Fruit fly (Drosophila melanogaster) whole organism, pupa: ENCODE data around the gene kay.
A peak's percentile ranks its signal among the peaks of the same experiment; 100 is the strongest.

Experiments
- CG10348 ChIP-seq: fragments of 200-800 bp; sonication (Bioruptor generic); IDR thresholded peaks from 2 replicates; pipeline ENCODE4 v1.3.6; 2022; ENCODE audit warnings: missing biosample characterization, missing genetic modification characterization
- CG12605 ChIP-seq: fragments of 200-800 bp; sonication (Bioruptor generic); IDR thresholded peaks from 2 replicates; pipeline ENCODE4 v1.3.6; 2022; ENCODE audit warnings: missing biosample characterization, missing genetic modification characterization
- CG13204 ChIP-seq: fragments of 200-800 bp; sonication (Bioruptor generic); optimal IDR thresholded peaks from 2 replicates; lab custom pipeline; 2018; ENCODE audit warnings: missing biosample characterization, mild to moderate bottlenecking, missing genetic modification characterization, moderate library complexity
- CG14655 ChIP-seq: fragments of 200-800 bp; sonication (Bioruptor generic); optimal IDR thresholded peaks from 3 replicates; lab custom pipeline; 2017; ENCODE audit warnings: mild to moderate bottlenecking, missing biosample characterization, missing genetic modification reagents, missing genetic modification characterization
- CG15710 ChIP-seq: fragments of 200-800 bp; sonication (Bioruptor generic); optimal IDR thresholded peaks from 2 replicates; lab custom pipeline; 2018; ENCODE audit warnings: missing biosample characterization, mild to moderate bottlenecking, missing genetic modification characterization, moderate library complexity
- CG17806 ChIP-seq: fragments of 200-800 bp; sonication (Bioruptor generic); optimal IDR thresholded peaks from 2 replicates; lab custom pipeline; 2018; ENCODE audit warnings: missing biosample characterization, mild to moderate bottlenecking, missing genetic modification characterization, moderate library complexity
- CG32121 ChIP-seq: fragments of 200-800 bp; sonication (Bioruptor generic); IDR thresholded peaks from 2 replicates; pipeline ENCODE4 v1.3.6; 2022; ENCODE audit warnings: missing biosample characterization, missing genetic modification characterization
- CG34367 ChIP-seq: fragments of 200-800 bp; sonication (Bioruptor generic); optimal IDR thresholded peaks from 2 replicates; lab custom pipeline; 2018; ENCODE audit warnings: missing biosample characterization, mild to moderate bottlenecking, missing genetic modification characterization
- CG4496 ChIP-seq: fragments of 200-800 bp; sonication (Bioruptor generic); IDR thresholded peaks from 3 replicates; pipeline ENCODE4 v1.3.6; 2022; ENCODE audit warnings: missing biosample characterization, missing genetic modification characterization
- CG8159 ChIP-seq: fragments of 200-800 bp; sonication (Bioruptor generic); optimal IDR thresholded peaks from 3 replicates; lab custom pipeline; 2018; ENCODE audit warnings: missing biosample characterization, mild to moderate bottlenecking, missing genetic modification characterization, moderate library complexity
- CG8301 ChIP-seq: fragments of 200-800 bp; sonication (Bioruptor generic); optimal IDR thresholded peaks from 2 replicates; lab custom pipeline; 2018; ENCODE audit warnings: missing biosample characterization, mild to moderate bottlenecking, missing genetic modification characterization
- CG9948 ChIP-seq: fragments of 200-800 bp; sonication (Bioruptor generic); optimal IDR thresholded peaks from 2 replicates; lab custom pipeline; 2018; ENCODE audit warnings: missing biosample characterization, mild to moderate bottlenecking, missing genetic modification characterization, moderate library complexity
- D1 ChIP-seq: fragments of 200-800 bp; sonication (Bioruptor generic); optimal IDR thresholded peaks from 2 replicates; lab custom pipeline; 2018; ENCODE audit warnings: missing biosample characterization, mild to moderate bottlenecking, missing genetic modification characterization, moderate library complexity
- EcR ChIP-seq: fragments of 200-800 bp; sonication (Bioruptor generic); optimal IDR thresholded peaks from 3 replicates; lab custom pipeline; 2019; ENCODE audit warnings: missing biosample characterization, missing genetic modification characterization, mild to moderate bottlenecking, moderate library complexity, missing genetic modification reagents
- Ets98B ChIP-seq: fragments of 200-800 bp; sonication (Bioruptor generic); IDR thresholded peaks from 2 replicates; pipeline ENCODE4 v1.3.6; 2022; ENCODE audit warnings: missing biosample characterization, missing genetic modification characterization
- Pif1A ChIP-seq: fragments of 200-800 bp; sonication (Bioruptor generic); optimal IDR thresholded peaks from 3 replicates; lab custom pipeline; 2016; ENCODE audit warnings: missing biosample characterization, missing genetic modification characterization
- Pif1B ChIP-seq: fragments of 200-800 bp; sonication (Bioruptor generic); optimal IDR thresholded peaks from 3 replicates; lab custom pipeline; 2016; ENCODE audit warnings: missing biosample characterization, missing genetic modification characterization
- Snoo ChIP-seq: fragments of 200-800 bp; sonication (Bioruptor generic); optimal IDR thresholded peaks from 3 replicates; lab custom pipeline; 2017; ENCODE audit warnings: missing biosample characterization, mild to moderate bottlenecking, missing genetic modification characterization, inconsistent platforms
- fd96Ca ChIP-seq: fragments of 200-800 bp; sonication (Bioruptor generic); IDR thresholded peaks from 3 replicates; pipeline ENCODE4 v1.3.6; 2022; ENCODE audit warnings: missing biosample characterization, missing genetic modification characterization
- gl ChIP-seq: fragments of 200-800 bp; sonication (Bioruptor generic); optimal IDR thresholded peaks from 2 replicates; lab custom pipeline; 2018; ENCODE audit warnings: missing biosample characterization, mild to moderate bottlenecking, missing genetic modification characterization
- rn ChIP-seq: fragments of 200-800 bp; sonication (Bioruptor generic); IDR thresholded peaks from 2 replicates; pipeline ENCODE4 v1.3.6; 2022; ENCODE audit warnings: missing biosample characterization, missing genetic modification characterization

kay gene

dm6 chr3R:29778985-29779298 is 13.1 kb downstream of the kay start:
- TF ChIP-seq Pif1B (GFP tag; lab: Kevin White, UChicago) = no peak
- no peak for TF ChIP-seq Snoo
- no peak for TF ChIP-seq gl
- TF ChIP-seq CG32121 (GFP tag; lab: Robert Waterston, UW) = no peak
- no peak for TF ChIP-seq CG10348 (GFP tag; lab: Robert Waterston, UW)
- no peak for TF ChIP-seq CG34367
- TF ChIP-seq CG9948 = no peak
- no peak for TF ChIP-seq fd96Ca (GFP tag; lab: Robert Waterston, UW)
- TF ChIP-seq CG12605 (GFP tag; lab: Robert Waterston, UW) = no peak
- TF ChIP-seq CG15710 (tag; lab: Kevin White, UChicago) = no peak
- no peak for TF ChIP-seq D1 (tag; lab: Kevin White, UChicago)
- no peak for TF ChIP-seq Ets98B
- no peak for TF ChIP-seq CG4496

dm6 chr3R:29780402-29781029 is 14.7 kb downstream of the kay start, which contains the start of gene fig:
fig (minus strand) TSS chr3R:29780452.
- TF ChIP-seq CG15710 (tag; lab: Kevin White, UChicago) (no peak), gl (no peak), D1 (tag; lab: Kevin White, UChicago) (no peak), Snoo (no peak), CG12605 (GFP tag; lab: Robert Waterston, UW) (no peak), Ets98B (no peak)

DNA sequence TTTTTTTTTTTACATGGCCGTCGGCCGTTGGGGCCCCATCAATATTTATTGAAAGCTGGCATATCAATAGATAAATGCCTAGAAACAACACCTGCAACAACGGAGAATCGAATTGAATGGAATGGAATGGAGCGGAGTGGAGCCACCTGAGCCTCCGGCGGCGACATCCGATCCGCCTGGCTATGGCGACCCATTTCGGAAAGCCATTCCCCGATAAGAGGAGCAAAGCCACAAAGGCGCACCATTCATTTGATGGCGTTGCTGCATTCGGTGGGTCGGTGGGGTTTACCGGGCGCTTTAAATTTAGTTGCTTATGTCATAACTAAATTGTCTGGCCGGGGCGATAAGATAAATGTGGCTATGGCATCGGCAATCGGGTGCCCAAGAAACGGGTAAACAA is 16.1 kb downstream of the kay start:
- TF ChIP-seq CG17806 (tag; lab: Kevin White, UChicago) = no peak
- no peak for TF ChIP-seq Snoo
- no peak for TF ChIP-seq CG4496
- TF ChIP-seq CG10348 (GFP tag; lab: Robert Waterston, UW) = no peak
- TF ChIP-seq EcR = no peak
- no peak for TF ChIP-seq rn

DNA sequence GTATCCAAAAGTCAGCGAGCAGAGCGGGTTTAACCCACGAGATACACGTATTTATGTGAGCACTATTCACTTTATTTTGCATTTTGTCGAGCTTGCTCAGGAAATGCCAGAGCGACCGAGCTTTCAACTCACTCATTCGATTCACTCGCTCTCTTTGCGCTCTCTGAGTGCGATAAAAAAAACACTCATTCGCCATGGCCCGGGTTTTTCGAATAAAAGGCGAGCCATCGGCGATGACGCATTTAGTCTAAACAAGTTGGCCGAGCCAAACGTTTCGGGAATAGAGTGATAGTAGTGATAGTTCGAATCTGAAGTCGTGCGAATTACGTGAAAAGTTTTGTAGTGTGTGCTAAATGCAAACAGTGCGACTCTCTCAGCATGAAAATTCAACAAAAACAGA is 16.6 kb downstream of the kay start:
- TF ChIP-seq rn (no peak), EcR (peak; percentile 71), fd96Ca (GFP tag; lab: Robert Waterston, UW) (no peak), CG12605 (GFP tag; lab: Robert Waterston, UW) (no peak), D1 (tag; lab: Kevin White, UChicago) (no peak), CG17806 (tag; lab: Kevin White, UChicago) (no peak), CG32121 (GFP tag; lab: Robert Waterston, UW) (peak; percentile 44; the same call in 1 of the 2 replicates), CG8301 (tag; lab: Kevin White, UChicago) (no peak), CG14655 (GFP tag; lab: Kevin White, UChicago) (no peak), Snoo (peak; percentile 36), CG9948 (no peak), CG34367 (no peak), CG13204 (GFP tag; lab: Kevin White, UChicago) (peak; percentile 40), CG8159 (tag; lab: Kevin White, UChicago) (peak; percentile 20), Pif1B (GFP tag; lab: Kevin White, UChicago) (peak; percentile 0), CG4496 (0 out of 3 replicates have a peak, but pooled peaks have one; percentile 44), Ets98B (peak; percentile 49; the same call in 1 of the 2 replicates), CG10348 (GFP tag; lab: Robert Waterston, UW) (no peak), CG15710 (tag; lab: Kevin White, UChicago) (no peak), Pif1A (no peak), gl (no peak)
- TF ChIP-seq, all 21 proteins: peak for 8

- no peak for TF ChIP-seq CG17806 (tag; lab: Kevin White, UChicago)
- no peak for TF ChIP-seq EcR
- TF ChIP-seq rn = no peak
- TF ChIP-seq Ets98B = no peak
- no peak for TF ChIP-seq CG4496
- TF ChIP-seq CG8301 (tag; lab: Kevin White, UChicago) = no peak
- TF ChIP-seq Snoo = no peak
- TF ChIP-seq CG8159 (tag; lab: Kevin White, UChicago) = no peak
- TF ChIP-seq CG13204 (GFP tag; lab: Kevin White, UChicago) = no peak
- no peak for TF ChIP-seq CG12605 (GFP tag; lab: Robert Waterston, UW)
- no peak for TF ChIP-seq CG9948
- TF ChIP-seq gl = no peak
- TF ChIP-seq CG10348 (GFP tag; lab: Robert Waterston, UW) = no peak
- TF ChIP-seq fd96Ca (GFP tag; lab: Robert Waterston, UW) = no peak
Observed at dm6 chr3R:29783210-29783609, 17.4 kb downstream of the kay start.

dm6 chr3R:29785242-29785641 is 19.4 kb downstream of the kay start:
- TF ChIP-seq fd96Ca (GFP tag; lab: Robert Waterston, UW) = no peak
- TF ChIP-seq CG12605 (GFP tag; lab: Robert Waterston, UW) = no peak
